Fruit fly (Drosophila melanogaster): Measurements from ENCODE around the gene KP78b.

DNA sequence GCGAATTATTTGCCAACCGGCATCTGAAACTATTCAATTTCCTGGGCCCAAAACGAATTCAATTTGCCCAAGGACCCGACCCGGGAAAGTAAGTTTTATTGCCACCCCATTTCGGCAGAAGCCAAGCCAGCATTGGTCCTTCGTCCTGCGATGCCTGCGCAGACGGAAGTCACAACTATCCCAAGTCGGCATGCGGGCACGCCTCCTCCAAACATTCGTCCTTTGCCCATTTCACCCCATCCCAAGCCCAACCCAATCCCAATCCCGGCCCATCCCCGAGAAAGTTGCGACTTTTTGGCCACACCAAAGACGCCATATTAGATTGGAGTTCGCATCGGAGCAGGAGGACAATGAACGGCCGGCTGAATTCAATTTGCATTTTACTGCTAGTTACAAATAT, 42.3 kb downstream of the KP78b start:
- TF ChIP-seq usp (GFP tag; optimal IDR thresholded peaks at IDR 0.05): no peak
- no peak for TF ChIP-seq psq (optimal IDR thresholded peaks at IDR 0.05)
- TF ChIP-seq CG8478 (optimal IDR thresholded peaks at IDR 0.05): no peak
- TF ChIP-seq Dll (optimal IDR thresholded peaks at IDR 0.05): no peak
- no peak for TF ChIP-seq pan (optimal IDR thresholded peaks at IDR 0.05)
- no peak for TF ChIP-seq EcR (GFP tag; optimal IDR thresholded peaks at IDR 0.05)
